Fruit fly (Drosophila melanogaster) whole organism, prepupa: ENCODE results near the gene CG13689.

Experiments
- CG11294 ChIP-seq: fragments of 200-800 bp; sonication (Bioruptor generic); IDR thresholded peaks from 2 replicates; pipeline ENCODE4 v1.3.6; 2022; ENCODE audit warnings: missing biosample characterization, missing genetic modification characterization
- CG11762 ChIP-seq: fragments of 200-800 bp; sonication (Bioruptor generic); optimal IDR thresholded peaks from 3 replicates; lab custom pipeline; 2016; ENCODE audit warnings: missing biosample characterization, missing genetic modification characterization; ENCODE audit not compliant: insufficient read depth
- CG6854 ChIP-seq: fragments of 200-800 bp; sonication (Bioruptor generic); optimal IDR thresholded peaks from 2 replicates; lab custom pipeline; 2017; ENCODE audit warnings: missing biosample characterization, mild to moderate bottlenecking, missing genetic modification characterization
- CG7368 ChIP-seq: fragments of 200-800 bp; sonication (Bioruptor generic); optimal IDR thresholded peaks from 3 replicates; lab custom pipeline; 2016; ENCODE audit warnings: missing biosample characterization, missing genetic modification characterization
- CG9139 ChIP-seq: fragments of 200-800 bp; sonication (Bioruptor generic); optimal IDR thresholded peaks from 3 replicates; lab custom pipeline; 2017; ENCODE audit warnings: missing biosample characterization, mild to moderate bottlenecking, missing genetic modification characterization
- Hr39 ChIP-seq: fragments of 200-800 bp; sonication (Bioruptor generic); optimal IDR thresholded peaks from 2 replicates; lab custom pipeline; 2016; ENCODE audit warnings: missing biosample characterization, missing genetic modification characterization
- Lpt ChIP-seq: fragments of 200-800 bp; sonication (Bioruptor generic); optimal IDR thresholded peaks from 3 replicates; lab custom pipeline; 2016; ENCODE audit warnings: missing biosample characterization, missing genetic modification characterization
- Sox14 ChIP-seq: fragments of 200-800 bp; sonication (Bioruptor generic); optimal IDR thresholded peaks from 3 replicates; lab custom pipeline; 2016; ENCODE audit warnings: missing biosample characterization, missing genetic modification characterization
- lz ChIP-seq: fragments of 200-800 bp; sonication (Bioruptor generic); optimal IDR thresholded peaks from 3 replicates; lab custom pipeline; 2016; ENCODE audit warnings: missing biosample characterization, missing genetic modification characterization
- pdm3 ChIP-seq: fragments of 200-800 bp; sonication (Bioruptor generic); optimal IDR thresholded peaks from 3 replicates; lab custom pipeline; 2016; ENCODE audit warnings: missing biosample characterization, missing genetic modification characterization

- TF ChIP-seq pdm3, result peak; percentile 58
- TF ChIP-seq CG11762 (GFP tag; lab: Kevin White, UChicago), result no peak
- no peak for TF ChIP-seq CG7368 (GFP tag; lab: Kevin White, UChicago)
- peak; percentile 26 for TF ChIP-seq CG9139
- peak; percentile 3 for TF ChIP-seq lz
- peak; percentile 18 for TF ChIP-seq Hr39 (GFP tag; lab: Kevin White, UChicago)
- TF ChIP-seq Sox14, result peak; percentile 65
- peak; percentile 49 for TF ChIP-seq Lpt (GFP tag; lab: Kevin White, UChicago)
- TF ChIP-seq CG6854, result no peak
- no peak for TF ChIP-seq CG11294 (GFP tag; lab: Robert Waterston, UW)
Measured at dm6 chr2L:646523-646922, 43.9 kb downstream of the CG13689 start.
